Worm (Caenorhabditis elegans) whole organism, late embryonic: ENCODE data around the gene F42H10.2.

Experiments used
- C08G9.2 ChIP-seq: sonication (generic microtip); optimal IDR thresholded peaks from 2 replicates; lab custom pipeline; 2016; ENCODE audit warnings: mild to moderate bottlenecking, missing genetic modification characterization, moderate library complexity, missing compliant biosample characterization
- C38D4.7 ChIP-seq: fragments of 200-800 bp; sonication (Bioruptor generic); optimal IDR thresholded peaks from 2 replicates; lab custom pipeline; 2018; ENCODE audit warnings: mild to moderate bottlenecking, missing genetic modification characterization, moderate library complexity, missing compliant biosample characterization
- F13H6.1 ChIP-seq: sonication (generic microtip); optimal IDR thresholded peaks from 2 replicates; lab custom pipeline; 2016; ENCODE audit warnings: missing genetic modification characterization, missing compliant biosample characterization
- K02D7.2 ChIP-seq: sonication (generic microtip); optimal IDR thresholded peaks from 2 replicates; lab custom pipeline; 2017; ENCODE audit warnings: mild to moderate bottlenecking, missing genetic modification characterization, missing compliant biosample characterization
- T23F11.4 ChIP-seq: fragments of 200-800 bp; sonication (Bioruptor generic); optimal IDR thresholded peaks from 2 replicates; lab custom pipeline; 2018; ENCODE audit warnings: mild to moderate bottlenecking, missing genetic modification characterization, missing compliant biosample characterization
- ahr-1 ChIP-seq: sonication (generic microtip); optimal IDR thresholded peaks from 2 replicates; lab custom pipeline; 2016; ENCODE audit warnings: missing genetic modification characterization, missing compliant biosample characterization
- ama-1 ChIP-seq: fragments of 150-350 bp; optimal IDR thresholded peaks from 2 replicates; lab custom pipeline; 2014
- ceh-18 ChIP-seq: sonication (generic microtip); optimal IDR thresholded peaks from 2 replicates; lab custom pipeline; 2016; ENCODE audit warnings: missing genetic modification characterization, missing compliant biosample characterization
- ceh-19 ChIP-seq: fragments of 200-800 bp; sonication (Bioruptor generic); optimal IDR thresholded peaks from 2 replicates; lab custom pipeline; 2018; ENCODE audit warnings: mild to moderate bottlenecking, missing genetic modification characterization, missing compliant biosample characterization
- ceh-22 ChIP-seq: sonication (generic microtip); optimal IDR thresholded peaks from 2 replicates; lab custom pipeline; 2017; ENCODE audit warnings: missing biosample characterization, missing genetic modification characterization
- ceh-24 ChIP-seq: sonication (generic microtip); optimal IDR thresholded peaks from 2 replicates; lab custom pipeline; 2016; ENCODE audit warnings: mild to moderate bottlenecking, missing genetic modification characterization, missing compliant biosample characterization
- ceh-30 ChIP-seq: fragments of 150-350 bp; optimal IDR thresholded peaks from 2 replicates; lab custom pipeline; 2014; ENCODE audit warnings: missing biosample characterization, missing genetic modification characterization
- ceh-31 ChIP-seq: sonication (generic microtip); optimal IDR thresholded peaks from 2 replicates; lab custom pipeline; 2016; ENCODE audit warnings: missing genetic modification characterization, missing compliant biosample characterization
- ceh-34 ChIP-seq: sonication (generic microtip); optimal IDR thresholded peaks from 2 replicates; lab custom pipeline; 2016; ENCODE audit warnings: mild to moderate bottlenecking, missing genetic modification characterization, missing compliant biosample characterization
- ceh-48 ChIP-seq: sonication (generic microtip); optimal IDR thresholded peaks from 2 replicates; lab custom pipeline; 2016; ENCODE audit warnings: missing genetic modification characterization, inconsistent platforms, missing compliant biosample characterization
- ceh-6 ChIP-seq: fragments of 200-800 bp; sonication (Bioruptor generic); optimal IDR thresholded peaks from 2 replicates; lab custom pipeline; 2018; ENCODE audit warnings: mild to moderate bottlenecking, missing genetic modification characterization, missing compliant biosample characterization
- ceh-9 ChIP-seq: sonication (generic microtip); optimal IDR thresholded peaks from 2 replicates; lab custom pipeline; 2016; ENCODE audit warnings: mild to moderate bottlenecking, missing genetic modification characterization, inconsistent platforms, missing compliant biosample characterization
- che-1 ChIP-seq: sonication (generic microtip); optimal IDR thresholded peaks from 2 replicates; lab custom pipeline; 2016; ENCODE audit warnings: mild to moderate bottlenecking, missing genetic modification characterization, missing compliant biosample characterization
- dmd-4 ChIP-seq: sonication (generic microtip); optimal IDR thresholded peaks from 2 replicates; lab custom pipeline; 2016; ENCODE audit warnings: borderline replicate concordance, missing genetic modification characterization, missing compliant biosample characterization
- dve-1 ChIP-seq: sonication (generic microtip); optimal IDR thresholded peaks from 2 replicates; lab custom pipeline; 2017; ENCODE audit warnings: antibody characterized with exemption, mild to moderate bottlenecking, missing genetic modification characterization, missing compliant biosample characterization
- elt-4 ChIP-seq: sonication (generic microtip); optimal IDR thresholded peaks from 2 replicates; lab custom pipeline; 2016; ENCODE audit warnings: missing genetic modification characterization, missing compliant biosample characterization
- ets-4 ChIP-seq: sonication (generic microtip); optimal IDR thresholded peaks from 2 replicates; lab custom pipeline; 2016; ENCODE audit warnings: missing genetic modification characterization, missing compliant biosample characterization
- eyg-1 ChIP-seq: sonication (generic microtip); optimal IDR thresholded peaks from 2 replicates; lab custom pipeline; 2016; ENCODE audit warnings: missing genotype, missing genetic modification characterization, missing compliant biosample characterization
- fax-1 ChIP-seq: sonication (generic microtip); optimal IDR thresholded peaks from 2 replicates; lab custom pipeline; 2016; ENCODE audit warnings: missing genotype, missing genetic modification characterization, missing compliant biosample characterization
- fkh-10 ChIP-seq: fragments of 150-350 bp; optimal IDR thresholded peaks from 2 replicates; lab custom pipeline; 2014; ENCODE audit warnings: missing biosample characterization, missing genetic modification reagents, missing genetic modification characterization
- fkh-6 ChIP-seq: sonication (generic microtip); optimal IDR thresholded peaks from 2 replicates; lab custom pipeline; 2016; ENCODE audit warnings: missing genetic modification characterization, missing compliant biosample characterization
- gmeb-2 ChIP-seq: sonication (generic microtip); optimal IDR thresholded peaks from 2 replicates; lab custom pipeline; 2016; ENCODE audit warnings: missing genetic modification characterization, inconsistent platforms, missing compliant biosample characterization
- hlh-13 ChIP-seq: fragments of 200-800 bp; sonication (Bioruptor generic); optimal IDR thresholded peaks from 2 replicates; lab custom pipeline; 2018; ENCODE audit warnings: mild to moderate bottlenecking, missing genetic modification characterization, missing compliant biosample characterization
- hlh-15 ChIP-seq: sonication (generic microtip); optimal IDR thresholded peaks from 2 replicates; lab custom pipeline; 2016; ENCODE audit warnings: missing genetic modification characterization, missing compliant biosample characterization
- hlh-8 ChIP-seq: sonication (generic microtip); optimal IDR thresholded peaks from 2 replicates; lab custom pipeline; 2016; ENCODE audit warnings: missing genotype, missing genetic modification characterization, missing compliant biosample characterization
- lim-6 ChIP-seq: sonication (generic microtip); optimal IDR thresholded peaks from 2 replicates; lab custom pipeline; 2016; ENCODE audit warnings: missing genetic modification characterization, missing compliant biosample characterization
- lin-11 ChIP-seq: fragments of 200-800 bp; sonication (Bioruptor generic); optimal IDR thresholded peaks from 2 replicates; lab custom pipeline; 2018; ENCODE audit warnings: mild to moderate bottlenecking, missing genetic modification characterization, missing compliant biosample characterization
- madf-2 ChIP-seq: sonication (generic microtip); optimal IDR thresholded peaks from 2 replicates; lab custom pipeline; 2017; ENCODE audit warnings: missing genetic modification characterization, missing compliant biosample characterization
- nfya-1 ChIP-seq: sonication (generic microtip); optimal IDR thresholded peaks from 2 replicates; lab custom pipeline; 2017; ENCODE audit warnings: missing genetic modification characterization, mild to moderate bottlenecking, missing compliant biosample characterization, antibody characterized with exemption, moderate library complexity
- nhr-11 ChIP-seq: fragments of 150-350 bp; optimal IDR thresholded peaks from 2 replicates; lab custom pipeline; 2014; ENCODE audit warnings: missing biosample characterization, missing genetic modification characterization
- nhr-232 ChIP-seq: sonication (generic microtip); optimal IDR thresholded peaks from 2 replicates; lab custom pipeline; 2016; ENCODE audit warnings: missing genetic modification characterization, missing compliant biosample characterization
- npax-4 ChIP-seq: sonication (generic microtip); optimal IDR thresholded peaks from 2 replicates; lab custom pipeline; 2016; ENCODE audit warnings: missing genetic modification characterization, missing compliant biosample characterization
- pag-3 ChIP-seq: sonication (generic microtip); optimal IDR thresholded peaks from 2 replicates; lab custom pipeline; 2016; ENCODE audit warnings: missing compliant biosample characterization, missing genetic modification characterization, borderline replicate concordance
- pax-1 ChIP-seq: fragments of 150-350 bp; optimal IDR thresholded peaks from 2 replicates; lab custom pipeline; 2014; ENCODE audit warnings: missing biosample characterization, missing genetic modification characterization
- pha-2 ChIP-seq: sonication (generic microtip); optimal IDR thresholded peaks from 2 replicates; lab custom pipeline; 2017; ENCODE audit warnings: mild to moderate bottlenecking, missing genetic modification characterization, missing compliant biosample characterization
- pha-4 ChIP-seq: fragments of 150-350 bp; optimal IDR thresholded peaks from 2 replicates; lab custom pipeline; 2018; ENCODE audit warnings: missing biosample characterization, missing genetic modification reagents, missing genetic modification characterization
- pqm-1 ChIP-seq: sonication (generic microtip); optimal IDR thresholded peaks from 2 replicates; lab custom pipeline; 2016; ENCODE audit warnings: missing genetic modification characterization, missing compliant biosample characterization
- pros-1 ChIP-seq: fragments of 150-350 bp; optimal IDR thresholded peaks from 2 replicates; lab custom pipeline; 2014; ENCODE audit warnings: missing biosample characterization, missing genetic modification reagents, missing genetic modification characterization
- rnt-1 ChIP-seq: sonication (generic microtip); optimal IDR thresholded peaks from 2 replicates; lab custom pipeline; 2016; ENCODE audit warnings: missing genetic modification characterization, missing compliant biosample characterization
- sdc-2 ChIP-seq: sonication (generic microtip); optimal IDR thresholded peaks from 2 replicates; lab custom pipeline; 2016; ENCODE audit warnings: missing genotype, missing genetic modification characterization, missing compliant biosample characterization
- sox-2 ChIP-seq: fragments of 200-800 bp; sonication (Bioruptor generic); IDR thresholded peaks from 2 replicates; pipeline ENCODE4 v1.3.6; 2022; ENCODE audit warnings: missing genetic modification reagents, missing genetic modification characterization, missing compliant biosample characterization
- sox-4 ChIP-seq: sonication (generic microtip); optimal IDR thresholded peaks from 2 replicates; lab custom pipeline; 2017; ENCODE audit warnings: mild to moderate bottlenecking, missing genetic modification characterization, inconsistent platforms, missing compliant biosample characterization
- syd-9 ChIP-seq: sonication (generic microtip); optimal IDR thresholded peaks from 2 replicates; lab custom pipeline; 2016; ENCODE audit warnings: mild to moderate bottlenecking, missing genetic modification characterization, moderate library complexity, missing compliant biosample characterization
- tbx-2 ChIP-seq: sonication (generic microtip); optimal IDR thresholded peaks from 2 replicates; lab custom pipeline; 2016; ENCODE audit warnings: missing genetic modification characterization, missing compliant biosample characterization
- tbx-7 ChIP-seq: sonication (generic microtip); optimal IDR thresholded peaks from 2 replicates; lab custom pipeline; 2016; ENCODE audit warnings: missing genotype, missing genetic modification characterization, missing compliant biosample characterization
- ttx-3 ChIP-seq: sonication (generic microtip); optimal IDR thresholded peaks from 2 replicates; lab custom pipeline; 2016; ENCODE audit warnings: missing genetic modification reagents, missing genetic modification characterization, missing compliant biosample characterization
- unc-42 ChIP-seq: sonication (generic microtip); optimal IDR thresholded peaks from 2 replicates; lab custom pipeline; 2016; ENCODE audit warnings: missing genotype, missing genetic modification characterization, missing compliant biosample characterization
- unc-55 ChIP-seq: sonication (generic microtip); optimal IDR thresholded peaks from 2 replicates; lab custom pipeline; 2017; ENCODE audit warnings: missing biosample characterization, missing genetic modification reagents, missing genetic modification characterization
- unc-86 ChIP-seq: sonication (generic microtip); optimal IDR thresholded peaks from 2 replicates; lab custom pipeline; 2016; ENCODE audit warnings: missing genetic modification characterization, missing compliant biosample characterization
- zip-5 ChIP-seq: sonication (generic microtip); optimal IDR thresholded peaks from 2 replicates; lab custom pipeline; 2016; ENCODE audit warnings: missing genetic modification characterization, missing compliant biosample characterization

Gene F42H10.2

DNA sequence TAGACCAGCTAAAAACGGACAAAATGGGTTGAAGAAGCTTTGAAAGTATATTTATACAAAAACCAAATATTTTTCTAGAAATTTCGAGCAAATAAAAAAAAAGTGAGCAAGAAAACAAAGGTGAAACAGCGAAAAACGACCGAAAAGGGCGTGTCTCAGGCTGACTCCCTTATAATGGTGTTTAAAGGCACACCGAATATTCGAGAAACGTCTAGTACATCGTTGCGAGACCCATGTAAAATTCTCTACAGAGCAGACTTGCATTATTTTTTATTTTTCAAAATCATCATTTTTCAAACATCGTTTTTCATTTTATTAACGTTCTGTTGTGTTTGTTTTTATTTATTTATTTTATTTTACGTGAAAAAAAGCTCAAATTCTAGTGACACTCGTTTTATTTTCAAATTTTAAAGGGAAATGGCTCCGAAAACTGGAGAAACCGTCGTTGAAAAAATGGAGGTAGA lies 43.4 kb upstream of the F42H10.2 start, which contains the start of gene rpn-3:
rpn-3 (plus strand) TSS at position 414 of the 464 bp plus-strand sequence.
- TF ChIP-seq zip-5 (tag; lab: Kevin White, UChicago), result no peak
- TF ChIP-seq sox-2 (GFP tag; lab: Robert Waterston, UW), result no peak; the same call in 1 of the 2 replicates
- no peak for TF ChIP-seq eyg-1 (tag; lab: Kevin White, UChicago)
- no peak for TF ChIP-seq C38D4.7 (GFP tag; lab: Kevin White, UChicago)
- TF ChIP-seq npax-4 (tag; lab: Kevin White, UChicago), result no peak
- TF ChIP-seq pax-1, result peak; percentile 97
- peak; percentile 22 for TF ChIP-seq F13H6.1 (tag; lab: Kevin White, UChicago)
- no peak for TF ChIP-seq tbx-7 (tag; lab: Kevin White, UChicago)
- TF ChIP-seq K02D7.2 (tag; lab: Kevin White, UChicago), result no peak
- peak; percentile 28 for TF ChIP-seq sox-4 (tag; lab: Kevin White, UChicago)
- no peak for TF ChIP-seq T23F11.4 (GFP tag; lab: Kevin White, UChicago)
- TF ChIP-seq madf-2 (tag; lab: Kevin White, UChicago), result no peak
- peak; percentile 47 for TF ChIP-seq syd-9
- TF ChIP-seq ceh-30 (tag; lab: Kevin White, UChicago), result peak; percentile 88
- TF ChIP-seq dve-1 (tag; lab: Kevin White, UChicago), result peak; percentile 72
- no peak for TF ChIP-seq C08G9.2 (tag; lab: Kevin White, UChicago)
- TF ChIP-seq pag-3 (tag; lab: Kevin White, UChicago), result no peak
- no peak for TF ChIP-seq pros-1 (tag; lab: Kevin White, UChicago)
- no peak for TF ChIP-seq hlh-15 (tag; lab: Kevin White, UChicago)
- TF ChIP-seq lin-11 (tag; lab: Kevin White, UChicago), result no peak
- no peak for TF ChIP-seq dmd-4 (tag; lab: Kevin White, UChicago)
- TF ChIP-seq nhr-11 (tag; lab: Kevin White, UChicago), result peak; percentile 68
- TF ChIP-seq ceh-34 (tag; lab: Kevin White, UChicago), result peak; percentile 84
- TF ChIP-seq fkh-6 (tag; lab: Kevin White, UChicago), result no peak
- TF ChIP-seq ets-4, result peak; percentile 67
- peak; percentile 53 for TF ChIP-seq ttx-3 (tag; lab: Kevin White, UChicago)
- no peak for TF ChIP-seq hlh-13
- TF ChIP-seq ceh-9 (tag; lab: Kevin White, UChicago), result no peak
- peak; percentile 66 for TF ChIP-seq unc-86 (tag; lab: Kevin White, UChicago)
- peak; percentile 3 for TF ChIP-seq sdc-2
- no peak for TF ChIP-seq gmeb-2
- peak; percentile 88 for TF ChIP-seq ceh-31
- no peak for TF ChIP-seq che-1
- TF ChIP-seq unc-42 (tag; lab: Kevin White, UChicago), result peak; percentile 84
- peak; percentile 73 for TF ChIP-seq rnt-1 (tag; lab: Kevin White, UChicago)
- peak; percentile 79 for TF ChIP-seq ceh-18
- TF ChIP-seq fkh-10, result no peak
- no peak for TF ChIP-seq nhr-232 (tag; lab: Kevin White, UChicago)
- TF ChIP-seq ceh-22 (tag; lab: Kevin White, UChicago), result no peak
- no peak for TF ChIP-seq elt-4 (tag; lab: Kevin White, UChicago)
- no peak for TF ChIP-seq ama-1 (lab: Kevin White, UChicago)
- TF ChIP-seq ceh-19 (GFP tag; lab: Kevin White, UChicago), result peak; percentile 44
- no peak for TF ChIP-seq ceh-24
- TF ChIP-seq nfya-1 (tag; lab: Kevin White, UChicago), result peak; percentile 94
- peak; percentile 94 for TF ChIP-seq unc-55
- TF ChIP-seq lim-6, result no peak
- peak; percentile 7 for TF ChIP-seq pqm-1
- no peak for TF ChIP-seq pha-2 (tag; lab: Kevin White, UChicago)
- no peak for TF ChIP-seq fax-1
- TF ChIP-seq ahr-1 (tag; lab: Kevin White, UChicago), result no peak
- TF ChIP-seq tbx-2 (tag; lab: Kevin White, UChicago), result peak; percentile 84
- TF ChIP-seq pha-4 (tag; lab: Kevin White, UChicago), result no peak
- peak; percentile 8 for TF ChIP-seq ceh-48 (tag; lab: Kevin White, UChicago)
- peak; percentile 16 for TF ChIP-seq ceh-6 (GFP tag; lab: Kevin White, UChicago)
- peak; percentile 8 for TF ChIP-seq hlh-8 (tag; lab: Kevin White, UChicago)
